Fruit fly (Drosophila melanogaster) whole organism, pupa: ENCODE data around the gene TwdlG.

Experiments used
- CG10348 ChIP-seq: fragments of 200-800 bp; sonication (Bioruptor generic); IDR thresholded peaks from 2 replicates; pipeline ENCODE4 v1.3.6; 2022; ENCODE audit warnings: missing biosample characterization, missing genetic modification characterization
- CG12605 ChIP-seq: fragments of 200-800 bp; sonication (Bioruptor generic); IDR thresholded peaks from 2 replicates; pipeline ENCODE4 v1.3.6; 2022; ENCODE audit warnings: missing biosample characterization, missing genetic modification characterization
- CG13204 ChIP-seq: fragments of 200-800 bp; sonication (Bioruptor generic); optimal IDR thresholded peaks from 2 replicates; lab custom pipeline; 2018; ENCODE audit warnings: missing biosample characterization, mild to moderate bottlenecking, missing genetic modification characterization, moderate library complexity
- CG14655 ChIP-seq: fragments of 200-800 bp; sonication (Bioruptor generic); optimal IDR thresholded peaks from 3 replicates; lab custom pipeline; 2017; ENCODE audit warnings: mild to moderate bottlenecking, missing biosample characterization, missing genetic modification reagents, missing genetic modification characterization
- CG15710 ChIP-seq: fragments of 200-800 bp; sonication (Bioruptor generic); optimal IDR thresholded peaks from 2 replicates; lab custom pipeline; 2018; ENCODE audit warnings: missing biosample characterization, mild to moderate bottlenecking, missing genetic modification characterization, moderate library complexity
- CG17806 ChIP-seq: fragments of 200-800 bp; sonication (Bioruptor generic); optimal IDR thresholded peaks from 2 replicates; lab custom pipeline; 2018; ENCODE audit warnings: missing biosample characterization, mild to moderate bottlenecking, missing genetic modification characterization, moderate library complexity
- CG32121 ChIP-seq: fragments of 200-800 bp; sonication (Bioruptor generic); IDR thresholded peaks from 2 replicates; pipeline ENCODE4 v1.3.6; 2022; ENCODE audit warnings: missing biosample characterization, missing genetic modification characterization
- CG34367 ChIP-seq: fragments of 200-800 bp; sonication (Bioruptor generic); optimal IDR thresholded peaks from 2 replicates; lab custom pipeline; 2018; ENCODE audit warnings: missing biosample characterization, mild to moderate bottlenecking, missing genetic modification characterization
- CG4496 ChIP-seq: fragments of 200-800 bp; sonication (Bioruptor generic); IDR thresholded peaks from 3 replicates; pipeline ENCODE4 v1.3.6; 2022; ENCODE audit warnings: missing biosample characterization, missing genetic modification characterization
- CG8159 ChIP-seq: fragments of 200-800 bp; sonication (Bioruptor generic); optimal IDR thresholded peaks from 3 replicates; lab custom pipeline; 2018; ENCODE audit warnings: missing biosample characterization, mild to moderate bottlenecking, missing genetic modification characterization, moderate library complexity
- CG8301 ChIP-seq: fragments of 200-800 bp; sonication (Bioruptor generic); optimal IDR thresholded peaks from 2 replicates; lab custom pipeline; 2018; ENCODE audit warnings: missing biosample characterization, mild to moderate bottlenecking, missing genetic modification characterization
- CG9948 ChIP-seq: fragments of 200-800 bp; sonication (Bioruptor generic); optimal IDR thresholded peaks from 2 replicates; lab custom pipeline; 2018; ENCODE audit warnings: missing biosample characterization, mild to moderate bottlenecking, missing genetic modification characterization, moderate library complexity
- D1 ChIP-seq: fragments of 200-800 bp; sonication (Bioruptor generic); optimal IDR thresholded peaks from 2 replicates; lab custom pipeline; 2018; ENCODE audit warnings: missing biosample characterization, mild to moderate bottlenecking, missing genetic modification characterization, moderate library complexity
- EcR ChIP-seq: fragments of 200-800 bp; sonication (Bioruptor generic); optimal IDR thresholded peaks from 3 replicates; lab custom pipeline; 2019; ENCODE audit warnings: missing biosample characterization, missing genetic modification characterization, mild to moderate bottlenecking, moderate library complexity, missing genetic modification reagents
- Ets98B ChIP-seq: fragments of 200-800 bp; sonication (Bioruptor generic); IDR thresholded peaks from 2 replicates; pipeline ENCODE4 v1.3.6; 2022; ENCODE audit warnings: missing biosample characterization, missing genetic modification characterization
- Pif1A ChIP-seq: fragments of 200-800 bp; sonication (Bioruptor generic); optimal IDR thresholded peaks from 3 replicates; lab custom pipeline; 2016; ENCODE audit warnings: missing biosample characterization, missing genetic modification characterization
- Pif1B ChIP-seq: fragments of 200-800 bp; sonication (Bioruptor generic); optimal IDR thresholded peaks from 3 replicates; lab custom pipeline; 2016; ENCODE audit warnings: missing biosample characterization, missing genetic modification characterization
- Snoo ChIP-seq: fragments of 200-800 bp; sonication (Bioruptor generic); optimal IDR thresholded peaks from 3 replicates; lab custom pipeline; 2017; ENCODE audit warnings: missing biosample characterization, mild to moderate bottlenecking, missing genetic modification characterization, inconsistent platforms
- fd96Ca ChIP-seq: fragments of 200-800 bp; sonication (Bioruptor generic); IDR thresholded peaks from 3 replicates; pipeline ENCODE4 v1.3.6; 2022; ENCODE audit warnings: missing biosample characterization, missing genetic modification characterization
- gl ChIP-seq: fragments of 200-800 bp; sonication (Bioruptor generic); optimal IDR thresholded peaks from 2 replicates; lab custom pipeline; 2018; ENCODE audit warnings: missing biosample characterization, mild to moderate bottlenecking, missing genetic modification characterization
- rn ChIP-seq: fragments of 200-800 bp; sonication (Bioruptor generic); IDR thresholded peaks from 2 replicates; pipeline ENCODE4 v1.3.6; 2022; ENCODE audit warnings: missing biosample characterization, missing genetic modification characterization

Gene TwdlG

dm6 chr3R:4228426-4228825 lies 22.7 kb downstream of the TwdlG start:
- TF ChIP-seq CG34367 (tag; lab: Kevin White, UChicago) (no peak), rn (no peak), CG13204 (GFP tag; lab: Kevin White, UChicago) (peak; percentile 61), CG17806 (tag; lab: Kevin White, UChicago) (no peak)
- TF ChIP-seq, all 21 proteins: peak for 1

- TF ChIP-seq Ets98B (GFP tag; lab: Robert Waterston, UW) (peak; percentile 16; the same call in 1 of the 2 replicates), D1 (tag; lab: Kevin White, UChicago) (no peak), CG34367 (tag; lab: Kevin White, UChicago) (no peak), Pif1A (GFP tag; lab: Kevin White, UChicago) (no peak), CG14655 (GFP tag; lab: Kevin White, UChicago) (no peak), CG13204 (GFP tag; lab: Kevin White, UChicago) (no peak), CG8301 (tag; lab: Kevin White, UChicago) (no peak), CG10348 (GFP tag; lab: Robert Waterston, UW) (no peak), gl (no peak), CG32121 (GFP tag; lab: Robert Waterston, UW) (peak; percentile 9; the same call in 1 of the 2 replicates), rn (no peak), fd96Ca (GFP tag; lab: Robert Waterston, UW) (0 out of 3 replicates have a peak, but pooled peaks have one; percentile 31), CG4496 (GFP tag; lab: Robert Waterston, UW) (no peak), CG8159 (no peak), CG15710 (tag; lab: Kevin White, UChicago) (no peak), CG12605 (GFP tag; lab: Robert Waterston, UW) (0 out of 2 replicates have a peak, but pooled peaks have one; percentile 9), CG9948 (no peak)
Measured at dm6 chr3R:4220780-4221179, 30.4 kb downstream of the TwdlG start.

- TF ChIP-seq Pif1B (GFP tag; lab: Kevin White, UChicago), result no peak
- TF ChIP-seq gl, result no peak
- TF ChIP-seq CG14655 (GFP tag; lab: Kevin White, UChicago), result no peak
- TF ChIP-seq CG9948, result no peak
Measured at dm6 chr3R:4220030-4220429, 31.1 kb downstream of the TwdlG start, which contains the start of gene CG31516. Gene CG31516 (minus strand): TSS chr3R:4220130.

- TF ChIP-seq Snoo (tag; lab: Kevin White, UChicago) (peak; percentile 63), CG15710 (tag; lab: Kevin White, UChicago) (peak; percentile 46), CG9948 (peak; percentile 19), fd96Ca (GFP tag; lab: Robert Waterston, UW) (peak; percentile 83), CG4496 (GFP tag; lab: Robert Waterston, UW) (peak; percentile 51; the same call in 2 of the 3 replicates), D1 (tag; lab: Kevin White, UChicago) (no peak), CG12605 (GFP tag; lab: Robert Waterston, UW) (no peak), CG8159 (peak; percentile 33), rn (peak; percentile 36; the same call in 1 of the 2 replicates), Ets98B (GFP tag; lab: Robert Waterston, UW) (peak; percentile 65), CG14655 (GFP tag; lab: Kevin White, UChicago) (no peak), EcR (GFP tag; lab: Kevin White, UChicago) (no peak), Pif1B (GFP tag; lab: Kevin White, UChicago) (peak; percentile 56), CG13204 (GFP tag; lab: Kevin White, UChicago) (peak; percentile 24), CG34367 (tag; lab: Kevin White, UChicago) (no peak), gl (no peak), Pif1A (GFP tag; lab: Kevin White, UChicago) (peak; percentile 78), CG10348 (GFP tag; lab: Robert Waterston, UW) (no peak), CG17806 (tag; lab: Kevin White, UChicago) (peak; percentile 35), CG8301 (tag; lab: Kevin White, UChicago) (no peak), CG32121 (GFP tag; lab: Robert Waterston, UW) (peak; percentile 81; the same call in 1 of the 2 replicates)
Measured at dm6 chr3R:4215264-4215993, 35.7 kb downstream of the TwdlG start, which contains the start of gene CG14636. Gene CG14636 (minus strand): TSS chr3R:4215314.

- no peak for TF ChIP-seq CG15710 (tag; lab: Kevin White, UChicago)
- TF ChIP-seq CG13204 (GFP tag; lab: Kevin White, UChicago), result no peak
- no peak for TF ChIP-seq CG34367 (tag; lab: Kevin White, UChicago)
- peak; percentile 54 for TF ChIP-seq EcR (GFP tag; lab: Kevin White, UChicago)
- no peak for TF ChIP-seq CG4496 (GFP tag; lab: Robert Waterston, UW)
- no peak for TF ChIP-seq CG32121 (GFP tag; lab: Robert Waterston, UW)
- peak; percentile 48 for TF ChIP-seq gl
- TF ChIP-seq CG17806 (tag; lab: Kevin White, UChicago), result no peak
- TF ChIP-seq CG10348 (GFP tag; lab: Robert Waterston, UW), result no peak
- TF ChIP-seq, all 21 proteins: peak for 2
Measured at dm6 chr3R:4214601-4215000, 36.5 kb downstream of the TwdlG start.

dm6 chr3R:4214038-4214437 lies 37.1 kb downstream of the TwdlG start:
- TF ChIP-seq CG9948, result peak; percentile 83
- peak; percentile 93 for TF ChIP-seq CG32121 (GFP tag; lab: Robert Waterston, UW)
- peak; percentile 96 for TF ChIP-seq CG4496 (GFP tag; lab: Robert Waterston, UW)
- TF ChIP-seq CG13204 (GFP tag; lab: Kevin White, UChicago), result peak; percentile 70
- peak; percentile 86 for TF ChIP-seq CG34367 (tag; lab: Kevin White, UChicago)
- TF ChIP-seq EcR (GFP tag; lab: Kevin White, UChicago), result peak; percentile 93
- peak; percentile 77 for TF ChIP-seq CG14655 (GFP tag; lab: Kevin White, UChicago)
- peak; percentile 97 for TF ChIP-seq fd96Ca (GFP tag; lab: Robert Waterston, UW)
- peak; percentile 6 for TF ChIP-seq D1 (tag; lab: Kevin White, UChicago)
- TF ChIP-seq rn, result peak; percentile 93
- peak; percentile 84 for TF ChIP-seq CG12605 (GFP tag; lab: Robert Waterston, UW)
- peak; percentile 81 for TF ChIP-seq CG10348 (GFP tag; lab: Robert Waterston, UW)
- peak; percentile 92 for TF ChIP-seq CG15710 (tag; lab: Kevin White, UChicago)
- TF ChIP-seq CG8159, result peak; percentile 88
- peak; percentile 84 for TF ChIP-seq Snoo (tag; lab: Kevin White, UChicago)
- peak; percentile 76 for TF ChIP-seq Pif1B (GFP tag; lab: Kevin White, UChicago)
- peak; percentile 81 for TF ChIP-seq gl
- TF ChIP-seq Pif1A (GFP tag; lab: Kevin White, UChicago), result peak; percentile 93
- TF ChIP-seq Ets98B (GFP tag; lab: Robert Waterston, UW), result peak; percentile 94
- TF ChIP-seq CG17806 (tag; lab: Kevin White, UChicago), result peak; percentile 83
- TF ChIP-seq CG8301 (tag; lab: Kevin White, UChicago), result peak; percentile 73
